Fruit fly (Drosophila melanogaster): ENCODE results near the gene Nazo.

The Nazo gene

DNA sequence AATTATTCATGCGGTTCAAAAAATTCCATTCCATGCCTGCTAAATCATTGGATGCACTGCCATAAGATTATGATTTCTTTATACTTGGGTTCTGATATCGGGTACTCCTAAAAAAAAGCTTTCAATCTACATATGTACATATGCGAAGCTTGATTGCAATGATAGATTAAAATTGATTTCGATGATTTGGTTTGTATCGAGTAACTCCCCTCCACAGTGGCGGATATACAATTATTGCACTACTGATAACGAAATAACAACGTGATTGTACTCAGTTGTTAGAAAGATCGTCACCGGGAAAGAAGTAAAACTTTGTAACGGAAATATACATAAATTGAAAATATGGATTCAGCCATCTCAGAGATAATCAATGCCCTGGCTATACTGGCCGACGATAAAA is at the start of gene Nazo:
TSS of gene Nazo (plus strand) at position 180 of the 400 bp plus-strand sequence.
- TF ChIP-seq cyc (GFP tag; optimal IDR thresholded peaks at IDR 0.05) (no peak), CG6854 (GFP tag; optimal IDR thresholded peaks at IDR 0.05) (no peak), fd59A (GFP tag; optimal IDR thresholded peaks at IDR 0.05) (no peak), CG1621 (tag; optimal IDR thresholded peaks at IDR 0.05) (no peak), CG6276 (GFP tag; optimal IDR thresholded peaks at IDR 0.05) (no peak), Smox (GFP tag; optimal IDR thresholded peaks at IDR 0.05) (no peak), Sox14 (GFP tag; optimal IDR thresholded peaks at IDR 0.05) (no peak), CG10669 (GFP tag; optimal IDR thresholded peaks at IDR 0.05) (no peak), CG6163 (GFP tag; IDR thresholded peaks at IDR 0.05) (no peak), CG10631 (GFP tag; optimal IDR thresholded peaks at IDR 0.05) (no peak), Sox15 (GFP tag; optimal IDR thresholded peaks at IDR 0.05) (no peak), fkh (GFP tag; optimal IDR thresholded peaks at IDR 0.05) (no peak), Hr38 (GFP tag; optimal IDR thresholded peaks at IDR 0.05) (no peak), Met (GFP tag; optimal IDR thresholded peaks at IDR 0.05) (no peak), dsx (GFP tag; optimal IDR thresholded peaks at IDR 0.05; ENCODE audit: poor library complexity, severe bottlenecking) (no peak)

DNA sequence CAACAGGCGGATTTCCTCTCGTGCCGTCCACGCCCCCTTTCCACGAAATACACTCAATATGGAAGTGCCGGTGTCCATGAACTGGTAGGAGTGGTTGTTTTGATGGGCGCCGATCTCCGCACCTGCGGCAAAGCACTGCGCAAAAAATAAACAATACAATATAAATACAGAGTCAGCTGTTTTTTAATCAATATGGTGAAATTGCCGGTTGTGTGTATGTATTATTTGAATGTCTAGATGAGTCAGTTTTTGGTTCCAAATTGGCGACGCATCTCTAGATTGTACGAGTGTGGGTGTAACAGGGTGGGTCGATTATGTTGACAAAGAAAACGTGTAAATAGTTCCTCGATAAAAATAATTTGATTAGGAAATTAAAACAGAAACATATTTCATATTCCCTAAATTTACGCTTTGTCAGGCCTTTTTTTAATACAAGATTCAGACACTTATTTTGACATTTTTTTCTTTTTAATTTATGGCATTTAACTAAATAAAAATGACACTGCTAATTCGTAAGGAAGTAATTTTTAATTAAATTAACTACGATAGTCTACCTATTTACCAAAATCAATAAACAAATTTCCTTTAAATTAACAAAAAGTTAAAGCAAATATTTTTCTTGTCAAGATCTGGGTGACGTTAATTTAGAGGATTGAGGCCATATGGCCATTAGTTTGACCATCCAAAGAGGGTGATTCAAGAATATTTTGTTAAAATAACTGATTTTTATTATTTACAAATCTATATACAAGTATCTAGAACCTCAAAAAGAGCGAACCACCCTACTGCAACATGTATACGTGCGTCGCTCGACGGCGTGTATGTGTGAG is 48.0 kb upstream of the Nazo start:
- TF ChIP-seq acj6 (GFP tag; optimal IDR thresholded peaks at IDR 0.05) (peak; percentile 89), CG16779 (tag; optimal IDR thresholded peaks at IDR 0.05) (peak; percentile 88), Eip78C (GFP tag) (peak; percentile 99), Ets96B (tag; optimal IDR thresholded peaks at IDR 0.05) (peak; percentile 84), Eip75B (GFP tag; optimal IDR thresholded peaks at IDR 0.05) (peak; percentile 92), CG6808 (GFP tag; optimal IDR thresholded peaks at IDR 0.05) (peak; percentile 90), fd59A (GFP tag; optimal IDR thresholded peaks at IDR 0.05) (peak; percentile 83), CG8319 (GFP tag; optimal IDR thresholded peaks at IDR 0.05) (peak; percentile 79), esn (GFP tag; optimal IDR thresholded peaks at IDR 0.05) (peak; percentile 95), CG11762 (GFP tag; optimal IDR thresholded peaks at IDR 0.05; ENCODE audit: insufficient read depth) (peak; percentile 83), Sox102F (GFP tag; optimal IDR thresholded peaks at IDR 0.05) (peak; percentile 89), Hr38 (GFP tag; optimal IDR thresholded peaks at IDR 0.05) (no peak), CG11902 (GFP tag; optimal IDR thresholded peaks at IDR 0.05) (peak; percentile 69), pdm3 (GFP tag; optimal IDR thresholded peaks at IDR 0.05) (peak; percentile 89), CG6792 (GFP tag; optimal IDR thresholded peaks at IDR 0.05) (peak; percentile 86), CG9139 (GFP tag; optimal IDR thresholded peaks at IDR 0.05) (peak; percentile 61), Smox (GFP tag; optimal IDR thresholded peaks at IDR 0.05) (peak; percentile 89), vri (GFP tag; optimal IDR thresholded peaks at IDR 0.05) (peak; percentile 71), CG8632 (GFP tag; optimal IDR thresholded peaks at IDR 0.05) (peak; percentile 88), Gug (GFP tag; IDR thresholded peaks at IDR 0.05) (peak; percentile 43), dsx (GFP tag; optimal IDR thresholded peaks at IDR 0.05; ENCODE audit: poor library complexity, severe bottlenecking) (peak; percentile 69), CG34406 (GFP tag; optimal IDR thresholded peaks at IDR 0.05) (peak; percentile 92), achi (GFP tag; optimal IDR thresholded peaks at IDR 0.05) (peak; percentile 90), CG15336 (GFP tag; IDR thresholded peaks at IDR 0.05) (peak; percentile 76), Hr39 (GFP tag; optimal IDR thresholded peaks at IDR 0.05) (peak; percentile 83), CG7368 (GFP tag; optimal IDR thresholded peaks at IDR 0.05) (peak; percentile 77), CG6163 (GFP tag; IDR thresholded peaks at IDR 0.05) (peak; percentile 74), Lpt (GFP tag; optimal IDR thresholded peaks at IDR 0.05) (peak; percentile 68), CG8119 (GFP tag; IDR thresholded peaks at IDR 0.05) (peak; percentile 86), topi (GFP tag; optimal IDR thresholded peaks at IDR 0.05) (peak; percentile 92), CG6854 (GFP tag; optimal IDR thresholded peaks at IDR 0.05) (peak; percentile 69), CG11294 (GFP tag; IDR thresholded peaks at IDR 0.05) (peak; percentile 40; the same call in 1 of the 2 replicates), svp (GFP tag) (peak; percentile 97), Hr4 (GFP tag; optimal IDR thresholded peaks at IDR 0.05) (peak; percentile 90), CG3919 (GFP tag; optimal IDR thresholded peaks at IDR 0.05) (peak; percentile 91), fd85E (GFP tag; optimal IDR thresholded peaks at IDR 0.05) (peak; percentile 69), CG4318 (GFP tag; optimal IDR thresholded peaks at IDR 0.05) (peak; percentile 88), dac (GFP tag; optimal IDR thresholded peaks at IDR 0.05) (peak; percentile 73), Sox15 (GFP tag; optimal IDR thresholded peaks at IDR 0.05) (peak; percentile 88), Met (GFP tag; optimal IDR thresholded peaks at IDR 0.05) (peak; percentile 90)
